Fruit fly (Drosophila melanogaster) whole organism, embryonic: ENCODE measurements around the gene Atg12.

Experiments
- Ada2b ChIP-seq: fragments of 200-800 bp; sonication (Bioruptor generic); IDR thresholded peaks from 2 replicates; pipeline ENCODE4 v1.3.6; 2022; ENCODE audit warnings: missing biosample characterization, missing genetic modification characterization
- Asciz ChIP-seq: fragments of 200-800 bp; sonication (Bioruptor generic); optimal IDR thresholded peaks from 2 replicates; lab custom pipeline; 2017; ENCODE audit warnings: missing biosample characterization, mild to moderate bottlenecking, missing genetic modification characterization, missing genetic modification reagents
- Atf6 ChIP-seq: fragments of 200-800 bp; sonication (Bioruptor generic); IDR thresholded peaks from 2 replicates; pipeline ENCODE4 v1.3.6; 2022; ENCODE audit warnings: missing biosample characterization, missing genetic modification characterization
- Bgb ChIP-seq: fragments of 200-800 bp; sonication (Bioruptor generic); IDR thresholded peaks from 2 replicates; pipeline ENCODE4 v1.3.6; 2022; ENCODE audit warnings: missing biosample characterization, missing genetic modification characterization; ENCODE audit not compliant: partially characterized antibody
- BtbVII ChIP-seq: fragments of 200-800 bp; sonication (Bioruptor generic); optimal IDR thresholded peaks from 3 replicates; lab custom pipeline; 2017; ENCODE audit warnings: missing biosample characterization, mild to moderate bottlenecking, missing genetic modification characterization
- Bteb2 ChIP-seq: fragments of 200-800 bp; sonication (Bioruptor generic); optimal IDR thresholded peaks from 2 replicates; lab custom pipeline; 2016; ENCODE audit warnings: missing biosample characterization, missing genetic modification characterization
- CG10959 ChIP-seq: fragments of 200-800 bp; sonication (Bioruptor generic); IDR thresholded peaks from 2 replicates; pipeline ENCODE4 v1.3.6; 2022; ENCODE audit warnings: missing biosample characterization, missing genetic modification characterization
- CG12219 ChIP-seq: fragments of 200-800 bp; sonication (Bioruptor generic); optimal IDR thresholded peaks from 3 replicates; lab custom pipeline; 2018; ENCODE audit warnings: missing biosample characterization, mild to moderate bottlenecking, missing genetic modification characterization
- CG12659 ChIP-seq: fragments of 200-800 bp; sonication (Bioruptor generic); optimal IDR thresholded peaks from 3 replicates; lab custom pipeline; 2017; ENCODE audit warnings: mild to moderate bottlenecking, missing biosample characterization, missing genetic modification reagents, missing genetic modification characterization
- CG17328 ChIP-seq: fragments of 200-800 bp; sonication (Bioruptor generic); IDR thresholded peaks from 2 replicates; pipeline ENCODE4 v1.3.6; 2022; ENCODE audit warnings: missing biosample characterization, missing genetic modification characterization
- CG17361 ChIP-seq: fragments of 200-800 bp; sonication (Bioruptor generic); IDR thresholded peaks from 3 replicates; pipeline ENCODE4 v1.3.6; 2022; ENCODE audit warnings: missing biosample characterization, missing genetic modification characterization
- CG1832 ChIP-seq: fragments of 200-800 bp; sonication (Bioruptor generic); optimal IDR thresholded peaks from 2 replicates; lab custom pipeline; 2017; ENCODE audit warnings: missing biosample characterization, mild to moderate bottlenecking, missing genetic modification characterization, inconsistent platforms
- CG32772 ChIP-seq: fragments of 200-800 bp; sonication (Bioruptor generic); IDR thresholded peaks from 2 replicates; pipeline ENCODE4 v1.3.6; 2022; ENCODE audit warnings: missing biosample characterization, missing genetic modification characterization
- CG3407 ChIP-seq: fragments of 200-800 bp; sonication (Bioruptor generic); optimal IDR thresholded peaks from 2 replicates; lab custom pipeline; 2018; ENCODE audit warnings: missing biosample characterization, mild to moderate bottlenecking, missing genetic modification characterization
- CG4328 ChIP-seq: fragments of 200-800 bp; sonication (Bioruptor generic); optimal IDR thresholded peaks from 3 replicates; lab custom pipeline; 2017; ENCODE audit warnings: missing biosample characterization, missing genetic modification reagents, missing genetic modification characterization
- CG4707 ChIP-seq: fragments of 200-800 bp; sonication (Bioruptor generic); optimal IDR thresholded peaks from 2 replicates; lab custom pipeline; 2018; ENCODE audit warnings: missing biosample characterization, mild to moderate bottlenecking, missing genetic modification characterization, moderate library complexity
- CG5953 ChIP-seq: fragments of 200-800 bp; sonication (Bioruptor generic); IDR thresholded peaks from 2 replicates; pipeline ENCODE4 v1.3.6; 2022; ENCODE audit warnings: missing biosample characterization, missing genetic modification characterization
- CG7271 ChIP-seq: fragments of 200-800 bp; sonication (Bioruptor generic); optimal IDR thresholded peaks from 2 replicates; lab custom pipeline; 2018; ENCODE audit warnings: missing biosample characterization, mild to moderate bottlenecking, missing genetic modification characterization, moderate library complexity
- CG7556 ChIP-seq: fragments of 200-800 bp; sonication (Bioruptor generic); optimal IDR thresholded peaks from 2 replicates; lab custom pipeline; 2017; ENCODE audit warnings: missing biosample characterization, mild to moderate bottlenecking, missing genetic modification characterization
- CG7987 ChIP-seq: fragments of 200-800 bp; sonication (Bioruptor generic); optimal IDR thresholded peaks from 2 replicates; lab custom pipeline; 2018; ENCODE audit warnings: missing biosample characterization, mild to moderate bottlenecking, missing genetic modification characterization, moderate library complexity
- CG8478 ChIP-seq: fragments of >200 bp; optimal IDR thresholded peaks from 2 replicates; lab custom pipeline; 2018
- CG9215 ChIP-seq: fragments of 200-800 bp; sonication (Bioruptor generic); IDR thresholded peaks from 2 replicates; pipeline ENCODE4 v1.3.6; 2022; ENCODE audit warnings: missing biosample characterization, missing genetic modification characterization
- CG9437 ChIP-seq: fragments of 200-800 bp; sonication (Bioruptor generic); optimal IDR thresholded peaks from 2 replicates; lab custom pipeline; 2018; ENCODE audit warnings: missing biosample characterization, mild to moderate bottlenecking, missing genetic modification characterization
- CG9876 ChIP-seq: fragments of 200-800 bp; sonication (Bioruptor generic); optimal IDR thresholded peaks from 2 replicates; lab custom pipeline; 2016; ENCODE audit warnings: missing biosample characterization, missing genetic modification characterization
- Fer3 ChIP-seq: fragments of 200-800 bp; sonication (Bioruptor generic); optimal IDR thresholded peaks from 2 replicates; lab custom pipeline; 2018; ENCODE audit warnings: missing biosample characterization, mild to moderate bottlenecking, missing genetic modification characterization, moderate library complexity
- Lim3 ChIP-seq: fragments of 200-800 bp; sonication (Bioruptor generic); IDR thresholded peaks from 2 replicates; pipeline ENCODE4 v1.3.6; 2022; ENCODE audit warnings: missing biosample characterization, missing genetic modification characterization
- Neu2 ChIP-seq: fragments of 200-800 bp; sonication (Bioruptor generic); optimal IDR thresholded peaks from 3 replicates; lab custom pipeline; 2016; ENCODE audit warnings: missing biosample characterization, missing genetic modification characterization, borderline replicate concordance
- Opbp ChIP-seq: fragments of 200-800 bp; sonication (Bioruptor generic); IDR thresholded peaks from 3 replicates; pipeline ENCODE4 v1.3.6; 2022; ENCODE audit warnings: missing biosample characterization, missing genetic modification characterization; ENCODE audit not compliant: partially characterized antibody
- Ptx1 ChIP-seq: fragments of 200-800 bp; sonication (Bioruptor generic); IDR thresholded peaks from 2 replicates; pipeline ENCODE4 v1.3.6; 2022; ENCODE audit warnings: missing biosample characterization, missing genetic modification characterization
- Sry-δ ChIP-seq: fragments of 200-800 bp; sonication (Bioruptor generic); optimal IDR thresholded peaks from 2 replicates; lab custom pipeline; 2016; ENCODE audit warnings: missing biosample characterization, missing genetic modification characterization
- YL-1 ChIP-seq: fragments of 200-800 bp; sonication (Bioruptor generic); optimal IDR thresholded peaks from 3 replicates; lab custom pipeline; 2017; ENCODE audit warnings: missing biosample characterization, mild to moderate bottlenecking, missing genetic modification characterization
- bbx ChIP-seq: fragments of 200-800 bp; sonication (Bioruptor generic); IDR thresholded peaks from 2 replicates; pipeline ENCODE4 v1.3.6; 2022; ENCODE audit warnings: missing biosample characterization, missing genetic modification characterization; ENCODE audit not compliant: partially characterized antibody
- cato ChIP-seq: fragments of 200-800 bp; sonication (Bioruptor generic); optimal IDR thresholded peaks from 2 replicates; lab custom pipeline; 2016; ENCODE audit warnings: missing biosample characterization, missing genetic modification characterization, borderline replicate concordance
- chinmo ChIP-seq: fragments of 200-800 bp; sonication (Bioruptor generic); IDR thresholded peaks from 4 replicates; pipeline ENCODE4 v1.3.6; 2022; ENCODE audit warnings: missing biosample characterization, missing genetic modification characterization; ENCODE audit not compliant: partially characterized antibody
- dati ChIP-seq: fragments of 200-800 bp; sonication (Bioruptor generic); IDR thresholded peaks from 2 replicates; pipeline ENCODE4 v1.3.6; 2022; ENCODE audit warnings: missing biosample characterization, missing genetic modification characterization
- fu2 ChIP-seq: fragments of 200-800 bp; sonication (Bioruptor generic); optimal IDR thresholded peaks from 2 replicates; lab custom pipeline; 2016; ENCODE audit warnings: missing biosample characterization, missing genetic modification characterization
- ind ChIP-seq: fragments of 200-800 bp; sonication (Bioruptor generic); optimal IDR thresholded peaks from 3 replicates; lab custom pipeline; 2016; ENCODE audit warnings: missing biosample characterization, missing genetic modification characterization
- insv ChIP-seq, 2 experiments: fragments of 200-800 bp; sonication (Bioruptor generic); optimal IDR thresholded peaks; 3 replicates each; lab custom pipeline; 2016 to 2018; ENCODE audit warnings: missing biosample characterization in 2 of 2, missing genetic modification characterization in 2 of 2
- jigr1 ChIP-seq: fragments of 200-800 bp; sonication (Bioruptor generic); IDR thresholded peaks from 3 replicates; pipeline ENCODE4 v1.3.6; 2022; ENCODE audit warnings: missing biosample characterization, missing genetic modification characterization
- ken ChIP-seq: fragments of 200-800 bp; sonication (Bioruptor generic); IDR thresholded peaks from 3 replicates; pipeline ENCODE4 v1.3.6; 2022; ENCODE audit warnings: missing biosample characterization, missing genetic modification characterization
- kni ChIP-seq: fragments of 200-800 bp; sonication (Bioruptor generic); optimal IDR thresholded peaks from 3 replicates; lab custom pipeline; 2017; ENCODE audit warnings: mild to moderate bottlenecking, missing biosample characterization, missing genetic modification reagents, missing genetic modification characterization
- mirr ChIP-seq: fragments of 200-800 bp; sonication (Bioruptor generic); optimal IDR thresholded peaks from 3 replicates; lab custom pipeline; 2018; ENCODE audit warnings: missing biosample characterization, mild to moderate bottlenecking, missing genetic modification characterization
- psq ChIP-seq: fragments of 200-800 bp; sonication (Bioruptor generic); optimal IDR thresholded peaks from 2 replicates; lab custom pipeline; 2017; ENCODE audit warnings: missing biosample characterization, missing genetic modification characterization
- repo ChIP-seq: fragments of 200-800 bp; sonication (Bioruptor generic); optimal IDR thresholded peaks from 2 replicates; lab custom pipeline; 2016; ENCODE audit warnings: missing biosample characterization, missing genetic modification characterization
- row ChIP-seq: fragments of 200-800 bp; sonication (Bioruptor generic); IDR thresholded peaks from 3 replicates; pipeline ENCODE4 v1.3.6; 2022; ENCODE audit warnings: missing biosample characterization, missing genetic modification characterization
- sd ChIP-seq: fragments of 200-800 bp; sonication (Bioruptor generic); optimal IDR thresholded peaks from 3 replicates; lab custom pipeline; 2018; ENCODE audit warnings: missing biosample characterization, mild to moderate bottlenecking, missing genetic modification characterization, moderate library complexity
- stwl ChIP-seq: fragments of 200-800 bp; sonication (Bioruptor generic); optimal IDR thresholded peaks from 3 replicates; lab custom pipeline; 2018; ENCODE audit warnings: missing biosample characterization, mild to moderate bottlenecking, missing genetic modification characterization, moderate library complexity
- tgo ChIP-seq: fragments of 200-800 bp; sonication (Bioruptor generic); IDR thresholded peaks from 3 replicates; pipeline ENCODE4 v1.3.6; 2022; ENCODE audit warnings: missing biosample characterization, missing genetic modification characterization
- zfh1 ChIP-seq: fragments of 200-800 bp; sonication (Bioruptor generic); IDR thresholded peaks from 3 replicates; pipeline ENCODE4 v1.3.6; 2022; ENCODE audit warnings: missing biosample characterization, missing genetic modification characterization

Atg12 gene

DNA sequence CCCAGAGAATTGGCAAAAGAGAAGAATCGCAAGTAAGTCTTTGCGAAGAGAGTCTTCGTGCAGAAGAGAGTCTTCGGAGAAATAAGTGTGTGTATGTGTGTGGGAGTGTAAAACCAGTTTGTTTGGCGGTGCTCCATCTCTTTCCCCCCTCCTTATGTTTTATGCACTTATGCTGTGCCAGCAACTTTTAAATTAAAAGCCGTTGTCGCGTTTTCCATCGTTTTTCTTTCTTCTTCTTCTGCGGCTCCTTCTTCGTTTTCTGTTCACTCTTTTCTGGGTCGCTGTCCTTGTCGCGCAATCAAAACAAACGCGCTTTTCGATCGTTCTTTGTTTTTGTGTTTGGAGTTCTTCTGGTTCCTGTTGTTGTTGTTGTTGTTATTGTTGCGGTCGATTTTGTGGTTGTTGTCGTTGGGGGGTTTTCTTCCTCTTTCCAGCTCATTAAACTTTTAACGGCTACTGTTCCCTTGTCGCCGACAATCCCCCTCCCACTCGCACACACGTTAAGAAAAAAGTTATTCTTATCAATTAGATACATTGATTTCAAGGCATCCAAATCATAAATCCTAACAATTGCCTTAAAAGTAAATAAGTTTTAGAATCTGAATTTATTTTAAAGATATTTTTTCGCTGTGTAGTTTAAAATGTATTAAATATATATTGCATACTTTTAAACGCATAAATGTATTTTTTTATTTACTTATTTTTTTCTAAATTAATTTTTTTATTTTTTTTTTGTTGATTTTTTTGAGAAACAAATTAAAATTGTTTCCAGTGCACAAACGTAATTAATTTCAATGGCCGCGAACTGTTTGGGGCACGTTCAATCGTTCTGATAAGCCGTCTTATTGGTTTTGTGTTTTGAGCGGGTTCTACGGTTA, 25.4 kb upstream of the Atg12 start (continued):
- TF ChIP-seq CG32772 (GFP tag; lab: Robert Waterston, UW) (peak; percentile 65; the same call in 1 of the 2 replicates), repo (GFP tag; lab: Kevin White, UChicago) (no peak), Bteb2 (peak; percentile 12), dati (GFP tag; lab: Robert Waterston, UW) (no peak), Sry-δ (no peak), cato (GFP tag; lab: Kevin White, UChicago) (peak; percentile 60), Atf6 (GFP tag; lab: Robert Waterston, UW) (peak; percentile 44; the same call in 1 of the 2 replicates), CG4707 (peak; percentile 24), chinmo (GFP tag; lab: Robert Waterston, UW) (peak; percentile 96; the same call in 3 of the 4 replicates), tgo (GFP tag; lab: Robert Waterston, UW) (peak; percentile 79), CG3407 (peak; percentile 57), BtbVII (GFP tag; lab: Kevin White, UChicago) (peak; percentile 73), CG12659 (GFP tag; lab: Kevin White, UChicago) (peak; percentile 86), jigr1 (GFP tag; lab: Robert Waterston, UW) (no peak; the same call in 2 of the 3 replicates), Neu2 (no peak), CG17328 (GFP tag; lab: Robert Waterston, UW) (peak; percentile 73), zfh1 (GFP tag; lab: Robert Waterston, UW) (peak; percentile 61; the same call in 2 of the 3 replicates), CG7271 (tag; lab: Kevin White, UChicago) (peak; percentile 84), CG17361 (GFP tag; lab: Robert Waterston, UW) (peak; percentile 98), ken (GFP tag; lab: Robert Waterston, UW) (peak; percentile 62; the same call in 1 of the 3 replicates), CG1832 (peak; percentile 16), YL-1 (GFP tag; lab: Kevin White, UChicago) (no peak), mirr (GFP tag; lab: Kevin White, UChicago) (no peak), CG7556 (GFP tag; lab: Kevin White, UChicago) (peak; percentile 89), Bgb (GFP tag; lab: Robert Waterston, UW) (no peak), CG9876 (GFP tag; lab: Kevin White, UChicago) (no peak), CG7987 (GFP tag; lab: Kevin White, UChicago) (no peak), CG4328 (peak; percentile 57), CG12219 (GFP tag; lab: Kevin White, UChicago) (no peak), psq (GFP tag; lab: Kevin White, UChicago) (peak; percentile 46), fu2 (GFP tag; lab: Kevin White, UChicago) (no peak), kni (GFP tag; lab: Kevin White, UChicago) (peak; percentile 87), row (GFP tag; lab: Robert Waterston, UW) (peak; percentile 77), CG5953 (GFP tag; lab: Robert Waterston, UW) (no peak), CG9215 (GFP tag; lab: Robert Waterston, UW) (no peak), Fer3 (peak; percentile 79), Asciz (peak; percentile 83), CG9437 (peak; percentile 89), Ada2b (GFP tag; lab: Robert Waterston, UW) (no peak; the same call in 1 of the 2 replicates), bbx (no peak), stwl (tag; lab: Kevin White, UChicago) (peak; percentile 6), CG8478 (lab: Kevin White, UChicago) (no peak), Ptx1 (GFP tag; lab: Robert Waterston, UW) (peak; percentile 80), CG10959 (GFP tag; lab: Robert Waterston, UW) (no peak), sd (peak; percentile 50), Lim3 (GFP tag; lab: Robert Waterston, UW) (no peak), ind (GFP tag; lab: Kevin White, UChicago) (peak; percentile 67), insv (GFP tag; optimal IDR thresholded peaks at IDR 0.05; lab: Kevin White, UChicago) (peak in 1 of 2 experiments; percentile 76), Opbp (GFP tag; lab: Robert Waterston, UW) (no peak)
